Worm (Caenorhabditis elegans) whole organism, mixed stage, embryonic: ENCODE data around the gene syx-16.

Experiments
- bed-3 ChIP-seq: fragments of 200-800 bp; sonication (Bioruptor generic); optimal IDR thresholded peaks from 3 replicates; lab custom pipeline; 2018; ENCODE audit warnings: mild to moderate bottlenecking, missing genetic modification characterization, moderate library complexity, missing compliant biosample characterization
- ceh-39 ChIP-seq: fragments of 150-350 bp; optimal IDR thresholded peaks from 2 replicates; lab custom pipeline; 2014; ENCODE audit warnings: missing biosample characterization, missing genetic modification characterization
- ceh-43 ChIP-seq: fragments of 200-800 bp; sonication (Bioruptor generic); optimal IDR thresholded peaks from 2 replicates; lab custom pipeline; 2018; ENCODE audit warnings: mild to moderate bottlenecking, missing genetic modification characterization, moderate library complexity, missing compliant biosample characterization
- ceh-83 ChIP-seq: fragments of 200-800 bp; sonication (Bioruptor generic); optimal IDR thresholded peaks from 2 replicates; lab custom pipeline; 2018; ENCODE audit warnings: mild to moderate bottlenecking, missing genetic modification characterization, missing compliant biosample characterization
- cnd-1 ChIP-seq: fragments of 200-800 bp; sonication (Bioruptor generic); optimal IDR thresholded peaks from 2 replicates; lab custom pipeline; 2018; ENCODE audit warnings: mild to moderate bottlenecking, missing genetic modification characterization, missing compliant biosample characterization
- drap-1 ChIP-seq: fragments of 200-800 bp; sonication (Bioruptor generic); optimal IDR thresholded peaks from 3 replicates; lab custom pipeline; 2018; ENCODE audit warnings: mild to moderate bottlenecking, missing genetic modification characterization, missing compliant biosample characterization
- elt-1 ChIP-seq: sonication (generic microtip); optimal IDR thresholded peaks from 2 replicates; lab custom pipeline; 2017; ENCODE audit warnings: missing genetic modification characterization, mild to moderate bottlenecking, missing compliant biosample characterization, antibody characterized with exemption, moderate library complexity, borderline replicate concordance; ENCODE audit not compliant: insufficient read depth
- elt-3 ChIP-seq: fragments of 150-350 bp; optimal IDR thresholded peaks from 2 replicates; lab custom pipeline; 2014; ENCODE audit warnings: missing biosample characterization, missing genetic modification characterization
- flh-1 ChIP-seq: fragments of 200-800 bp; sonication (Bioruptor generic); optimal IDR thresholded peaks from 2 replicates; lab custom pipeline; 2018; ENCODE audit warnings: mild to moderate bottlenecking, missing genetic modification characterization, moderate library complexity, missing compliant biosample characterization
- ham-2 ChIP-seq: fragments of 200-800 bp; sonication (Bioruptor generic); optimal IDR thresholded peaks from 2 replicates; lab custom pipeline; 2018; ENCODE audit warnings: mild to moderate bottlenecking, missing genetic modification characterization, missing compliant biosample characterization
- hlh-1 ChIP-seq: fragments of 150-350 bp; optimal IDR thresholded peaks from 2 replicates; lab custom pipeline; 2014; ENCODE audit warnings: missing biosample characterization, missing genetic modification reagents, missing genetic modification characterization
- lin-13 ChIP-seq: fragments of 150-350 bp; optimal IDR thresholded peaks from 2 replicates; lab custom pipeline; 2014; ENCODE audit warnings: missing biosample characterization, missing genetic modification characterization
- lsy-2 ChIP-seq: fragments of 150-350 bp; optimal IDR thresholded peaks from 2 replicates; lab custom pipeline; 2014; ENCODE audit warnings: missing biosample characterization, missing genetic modification characterization
- mab-5 ChIP-seq: fragments of 150-350 bp; optimal IDR thresholded peaks from 2 replicates; lab custom pipeline; 2014; ENCODE audit warnings: missing biosample characterization, missing genetic modification characterization
- mep-1 ChIP-seq: fragments of 150-350 bp; optimal IDR thresholded peaks from 2 replicates; lab custom pipeline; 2017; ENCODE audit warnings: missing biosample characterization, missing genetic modification reagents, missing genetic modification characterization, inconsistent platforms
- mls-2 ChIP-seq: sonication (generic microtip); optimal IDR thresholded peaks from 2 replicates; lab custom pipeline; 2016; ENCODE audit warnings: mild to moderate bottlenecking, missing genetic modification characterization, moderate library complexity, missing compliant biosample characterization
- nhr-12 ChIP-seq: fragments of 150-350 bp; optimal IDR thresholded peaks from 2 replicates; lab custom pipeline; 2014; ENCODE audit warnings: missing biosample characterization, missing genetic modification characterization
- nhr-2 ChIP-seq: fragments of 150-350 bp; optimal IDR thresholded peaks from 2 replicates; lab custom pipeline; 2014; ENCODE audit warnings: missing biosample characterization, missing genetic modification characterization
- nhr-237 ChIP-seq: fragments of 150-350 bp; optimal IDR thresholded peaks from 2 replicates; lab custom pipeline; 2014; ENCODE audit warnings: missing biosample characterization, missing genetic modification characterization
- nhr-28 ChIP-seq: fragments of 150-350 bp; optimal IDR thresholded peaks from 2 replicates; lab custom pipeline; 2014; ENCODE audit warnings: missing biosample characterization, missing genetic modification characterization
- nhr-76 ChIP-seq: sonication (generic microtip); optimal IDR thresholded peaks from 2 replicates; lab custom pipeline; 2017; ENCODE audit warnings: missing biosample characterization, missing genetic modification characterization
- pha-4 ChIP-seq: fragments of 150-350 bp; optimal IDR thresholded peaks from 2 replicates; lab custom pipeline; 2018; ENCODE audit warnings: missing biosample characterization, missing genetic modification reagents, missing genetic modification characterization
- sem-2 ChIP-seq: fragments of 200-800 bp; sonication (Bioruptor generic); optimal IDR thresholded peaks from 2 replicates; lab custom pipeline; 2018; ENCODE audit warnings: mild to moderate bottlenecking, missing genetic modification characterization, missing compliant biosample characterization
- snpc-4 ChIP-seq: fragments of 150-350 bp; optimal IDR thresholded peaks from 2 replicates; lab custom pipeline; 2014; ENCODE audit warnings: missing biosample characterization, missing genetic modification characterization
- sptf-1 ChIP-seq: sonication (generic microtip); optimal IDR thresholded peaks from 2 replicates; lab custom pipeline; 2017; ENCODE audit warnings: mild to moderate bottlenecking, missing genetic modification characterization, moderate library complexity, missing compliant biosample characterization
- tbx-8 ChIP-seq: fragments of 200-800 bp; sonication (Bioruptor generic); optimal IDR thresholded peaks from 2 replicates; lab custom pipeline; 2018; ENCODE audit warnings: mild to moderate bottlenecking, missing genetic modification characterization, moderate library complexity, missing compliant biosample characterization
- unc-120 ChIP-seq: sonication (generic microtip); optimal IDR thresholded peaks from 2 replicates; lab custom pipeline; 2017; ENCODE audit warnings: missing genetic modification characterization, missing compliant biosample characterization; ENCODE audit not compliant: poor library complexity, severe bottlenecking
- unc-39 ChIP-seq: fragments of 150-350 bp; optimal IDR thresholded peaks from 2 replicates; lab custom pipeline; 2014; ENCODE audit warnings: missing biosample characterization, missing genetic modification characterization
- unc-62 ChIP-seq: fragments of 150-350 bp; optimal IDR thresholded peaks from 2 replicates; lab custom pipeline; 2014; ENCODE audit warnings: missing biosample characterization, missing genetic modification reagents, missing genetic modification characterization
- zip-8 ChIP-seq: fragments of 150-350 bp; optimal IDR thresholded peaks from 2 replicates; lab custom pipeline; 2014; ENCODE audit warnings: missing biosample characterization, missing genetic modification characterization
- ztf-11 ChIP-seq: fragments of 150-350 bp; optimal IDR thresholded peaks from 2 replicates; lab custom pipeline; 2014; ENCODE audit warnings: missing biosample characterization, missing genetic modification characterization

The syx-16 gene

ce11 chrIII:5214162-5214561, 5.3 kb upstream of the syx-16 start:
- no peak for TF ChIP-seq hlh-1
- no peak for TF ChIP-seq pha-4 (tag; lab: Kevin White, UChicago)
- TF ChIP-seq ceh-43 (GFP tag; lab: Kevin White, UChicago), result no peak
- no peak for TF ChIP-seq ceh-83 (GFP tag; lab: Kevin White, UChicago)
- no peak for TF ChIP-seq nhr-76
- no peak for TF ChIP-seq elt-1 (tag; lab: Kevin White, UChicago)
- TF ChIP-seq tbx-8 (GFP tag; lab: Kevin White, UChicago), result no peak
- no peak for TF ChIP-seq cnd-1 (tag; lab: Kevin White, UChicago)
- TF ChIP-seq sptf-1 (tag; lab: Kevin White, UChicago), result no peak
- TF ChIP-seq mls-2 (tag; lab: Kevin White, UChicago), result no peak
- TF ChIP-seq nhr-28 (tag; lab: Kevin White, UChicago), result no peak
- TF ChIP-seq flh-1 (GFP tag; lab: Kevin White, UChicago), result no peak
- no peak for TF ChIP-seq nhr-237
- TF ChIP-seq unc-120, result no peak
- TF ChIP-seq sem-2 (GFP tag; lab: Kevin White, UChicago), result no peak
- TF ChIP-seq lin-13, result no peak
- no peak for TF ChIP-seq elt-3 (tag; lab: Kevin White, UChicago)

ce11 chrIII:5211137-5211648, 2.3 kb upstream of the syx-16 start:
- TF ChIP-seq flh-1 (GFP tag; lab: Kevin White, UChicago) (peak; percentile 45), ham-2 (peak; percentile 75), ceh-43 (GFP tag; lab: Kevin White, UChicago) (peak; percentile 60), bed-3 (GFP tag; lab: Kevin White, UChicago) (peak; percentile 58), nhr-12 (tag; lab: Kevin White, UChicago) (peak; percentile 15), sptf-1 (tag; lab: Kevin White, UChicago) (peak; percentile 85), tbx-8 (GFP tag; lab: Kevin White, UChicago) (peak; percentile 7), cnd-1 (tag; lab: Kevin White, UChicago) (peak; percentile 85), nhr-2 (tag; lab: Kevin White, UChicago) (peak; percentile 46), ceh-83 (GFP tag; lab: Kevin White, UChicago) (peak; percentile 88), unc-120 (peak; percentile 46), mep-1 (tag; lab: Kevin White, UChicago) (peak; percentile 0)

ce11 chrIII:5210269-5210668, 1.4 kb upstream of the syx-16 start:
- TF ChIP-seq elt-1 (tag; lab: Kevin White, UChicago) (no peak), unc-120 (no peak), ceh-39 (no peak), snpc-4 (tag; lab: Kevin White, UChicago) (no peak), ham-2 (no peak), nhr-237 (no peak), nhr-28 (tag; lab: Kevin White, UChicago) (no peak), mab-5 (tag; lab: Kevin White, UChicago) (peak; percentile 53), unc-62 (GFP tag; lab: Kevin White, UChicago) (peak; percentile 25), ceh-43 (GFP tag; lab: Kevin White, UChicago) (no peak)

- no peak for TF ChIP-seq ham-2
- TF ChIP-seq lin-13, result no peak
- no peak for TF ChIP-seq ceh-43 (GFP tag; lab: Kevin White, UChicago)
- TF ChIP-seq hlh-1, result no peak
- no peak for TF ChIP-seq pha-4 (tag; lab: Kevin White, UChicago)
- no peak for TF ChIP-seq unc-39 (tag; lab: Kevin White, UChicago)
- no peak for TF ChIP-seq mab-5 (tag; lab: Kevin White, UChicago)
- no peak for TF ChIP-seq tbx-8 (GFP tag; lab: Kevin White, UChicago)
- TF ChIP-seq lsy-2 (tag; lab: Kevin White, UChicago), result no peak
- no peak for TF ChIP-seq ztf-11 (tag; lab: Kevin White, UChicago)
- TF ChIP-seq bed-3 (GFP tag; lab: Kevin White, UChicago), result no peak
- no peak for TF ChIP-seq snpc-4 (tag; lab: Kevin White, UChicago)
- TF ChIP-seq zip-8 (tag; lab: Kevin White, UChicago), result no peak
- no peak for TF ChIP-seq nhr-12 (tag; lab: Kevin White, UChicago)
- TF ChIP-seq mep-1 (tag; lab: Kevin White, UChicago), result no peak
- no peak for TF ChIP-seq ceh-39
- no peak for TF ChIP-seq nhr-76
- no peak for TF ChIP-seq nhr-2 (tag; lab: Kevin White, UChicago)
- TF ChIP-seq drap-1 (GFP tag; lab: Kevin White, UChicago), result no peak
Observed at ce11 chrIII:5206861-5207414, 2.0 kb downstream of the syx-16 start, which contains the start of gene morc-1. TSS of gene morc-1 (minus strand) at chrIII:5206911.
